Worm (Caenorhabditis elegans) whole organism, young adult: ENCODE data around the gene F53F8.5.

Experiments used
- B0336.3 ChIP-seq: fragments of 200-800 bp; sonication (Bioruptor generic); IDR thresholded peaks from 2 replicates; pipeline ENCODE4 v1.3.6; 2022; ENCODE audit warnings: missing genetic modification characterization, missing compliant biosample characterization
- F37B4.10 ChIP-seq: fragments of 200-800 bp; sonication (Bioruptor generic); IDR thresholded peaks from 2 replicates; pipeline ENCODE4 v1.3.6; 2022; ENCODE audit warnings: missing genetic modification characterization, missing compliant biosample characterization
- F39B2.1 ChIP-seq: fragments of 200-800 bp; sonication (Bioruptor generic); IDR thresholded peaks from 2 replicates; pipeline ENCODE4 v1.3.6; 2022; ENCODE audit warnings: missing genetic modification reagents, missing genetic modification characterization, missing compliant biosample characterization
- K12H6.12 ChIP-seq: fragments of 200-800 bp; sonication (Bioruptor generic); optimal IDR thresholded peaks from 2 replicates; lab custom pipeline; 2018; ENCODE audit warnings: mild to moderate bottlenecking, missing genetic modification characterization, missing compliant biosample characterization
- Y53G8AR.9 ChIP-seq: fragments of 200-800 bp; sonication (Bioruptor generic); conservative IDR thresholded peaks from 2 replicates; pipeline ENCODE4 v1.3.6; 2022; ENCODE audit warnings: missing genetic modification reagents, missing genetic modification characterization, missing compliant biosample characterization
- ZK185.1 ChIP-seq: sonication (generic microtip); optimal IDR thresholded peaks from 2 replicates; lab custom pipeline; 2016; ENCODE audit warnings: mild to moderate bottlenecking, missing genetic modification characterization, missing compliant biosample characterization; ENCODE audit not compliant: poor library complexity, severe bottlenecking
- aptf-2 ChIP-seq: fragments of 200-800 bp; sonication (Bioruptor generic); conservative IDR thresholded peaks from 2 replicates; pipeline ENCODE4 v1.3.6; 2022; ENCODE audit warnings: missing genetic modification reagents, missing genetic modification characterization, missing compliant biosample characterization
- aptf-3 ChIP-seq: fragments of 200-800 bp; sonication (Bioruptor generic); IDR thresholded peaks from 2 replicates; pipeline ENCODE4 v1.3.6; 2022; ENCODE audit warnings: missing genetic modification characterization, missing compliant biosample characterization
- attf-6 ChIP-seq: fragments of 200-800 bp; sonication (Bioruptor generic); IDR thresholded peaks from 2 replicates; pipeline ENCODE4 v1.3.6; 2022; ENCODE audit warnings: missing genetic modification reagents, missing genetic modification characterization, missing compliant biosample characterization
- bed-1 ChIP-seq: fragments of 200-800 bp; sonication (Bioruptor generic); IDR thresholded peaks from 2 replicates; pipeline ENCODE4 v1.3.6; 2022; ENCODE audit warnings: missing genetic modification reagents, missing genetic modification characterization, missing compliant biosample characterization
- ceh-27 ChIP-seq: fragments of 200-800 bp; sonication (Bioruptor generic); optimal IDR thresholded peaks from 2 replicates; lab custom pipeline; 2018; ENCODE audit warnings: mild to moderate bottlenecking, missing genetic modification characterization, moderate library complexity, missing compliant biosample characterization
- dox-1 ChIP-seq: fragments of 200-800 bp; sonication (Bioruptor generic); IDR thresholded peaks from 2 replicates; pipeline ENCODE4 v1.3.6; 2022; ENCODE audit warnings: missing genetic modification reagents, missing genetic modification characterization, missing compliant biosample characterization
- efl-1 ChIP-seq: fragments of 150-350 bp; optimal IDR thresholded peaks from 2 replicates; lab custom pipeline; 2014; ENCODE audit warnings: missing biosample characterization, missing genetic modification reagents, missing genetic modification characterization
- ets-4 ChIP-seq: fragments of 200-800 bp; sonication (Bioruptor generic); optimal IDR thresholded peaks from 2 replicates; lab custom pipeline; 2018; ENCODE audit warnings: mild to moderate bottlenecking, missing genetic modification characterization, missing compliant biosample characterization
- hlh-12 ChIP-seq: sonication (generic microtip); optimal IDR thresholded peaks from 2 replicates; lab custom pipeline; 2016; ENCODE audit warnings: missing genetic modification characterization, missing compliant biosample characterization
- hrde-1 ChIP-seq: sonication (generic microtip); optimal IDR thresholded peaks from 2 replicates; lab custom pipeline; 2016; ENCODE audit warnings: missing genetic modification characterization, mild to moderate bottlenecking, missing compliant biosample characterization, moderate library complexity, missing genotype, missing genetic modification reagents, borderline replicate concordance
- let-607 ChIP-seq, 2 experiments: fragments of 200-800 bp in 1 of 2; sonication (Bioruptor generic) in 1 of 2; sonication (generic microtip) in 1 of 2; optimal IDR thresholded peaks; 2 replicates each; lab custom pipeline; 2016 to 2018; ENCODE audit warnings: mild to moderate bottlenecking in 2 of 2, missing compliant biosample characterization in 2 of 2, missing genetic modification characterization in 2 of 2, moderate library complexity in 2 of 2, missing genotype in 1 of 2
- lin-26 ChIP-seq: fragments of 200-800 bp; sonication (Bioruptor generic); IDR thresholded peaks from 2 replicates; pipeline ENCODE4 v1.3.6; 2022; ENCODE audit warnings: missing genetic modification reagents, missing genetic modification characterization, missing compliant biosample characterization
- madf-3 ChIP-seq: fragments of 200-800 bp; sonication (Bioruptor generic); IDR thresholded peaks from 2 replicates; pipeline ENCODE4 v1.3.6; 2022; ENCODE audit warnings: missing genetic modification reagents, missing genetic modification characterization, missing compliant biosample characterization
- madf-6 ChIP-seq: fragments of 200-800 bp; sonication (Bioruptor generic); IDR thresholded peaks from 2 replicates; pipeline ENCODE4 v1.3.6; 2022; ENCODE audit warnings: missing genetic modification reagents, missing genetic modification characterization, missing compliant biosample characterization
- mel-28 ChIP-seq: sonication (generic microtip); optimal IDR thresholded peaks from 2 replicates; lab custom pipeline; 2016; ENCODE audit warnings: borderline replicate concordance, mild to moderate bottlenecking, missing genetic modification characterization, missing compliant biosample characterization
- mes-4 ChIP-seq: sonication (generic microtip); optimal IDR thresholded peaks from 2 replicates; lab custom pipeline; 2016; ENCODE audit warnings: missing genotype, missing genetic modification characterization, missing compliant biosample characterization
- nfyb-1 ChIP-seq: fragments of 200-800 bp; sonication (Bioruptor generic); IDR thresholded peaks from 2 replicates; pipeline ENCODE4 v1.3.6; 2022; ENCODE audit warnings: missing genetic modification reagents, missing genetic modification characterization, missing compliant biosample characterization
- nhr-120 ChIP-seq: fragments of 200-800 bp; sonication (Bioruptor generic); IDR thresholded peaks from 2 replicates; pipeline ENCODE4 v1.3.6; 2022; ENCODE audit warnings: missing genetic modification characterization, missing compliant biosample characterization
- pbrm-1 ChIP-seq: fragments of 200-800 bp; sonication (Bioruptor generic); IDR thresholded peaks from 2 replicates; pipeline ENCODE4 v1.3.6; 2022; ENCODE audit warnings: missing genetic modification reagents, missing genetic modification characterization, missing compliant biosample characterization
- snpc-4 ChIP-seq, 5 experiments: fragments of 150-350 bp in 1 of 5; sonication (generic microtip) in 4 of 5; optimal IDR thresholded peaks; 2 replicates each; lab custom pipeline; 2014 to 2018; ENCODE audit warnings: missing genetic modification characterization in 5 of 5, missing biosample characterization in 3 of 5, antibody characterized with exemption in 2 of 5, mild to moderate bottlenecking in 2 of 5, missing compliant biosample characterization in 2 of 5, missing genotype in 2 of 5, moderate library complexity in 2 of 5, missing genetic modification reagents in 1 of 5
- tlf-1 ChIP-seq: fragments of 200-800 bp; sonication (Bioruptor generic); optimal IDR thresholded peaks from 2 replicates; lab custom pipeline; 2018; ENCODE audit warnings: mild to moderate bottlenecking, missing genetic modification characterization, missing compliant biosample characterization
- unc-130 ChIP-seq: sonication (generic microtip); optimal IDR thresholded peaks from 2 replicates; lab custom pipeline; 2016; ENCODE audit warnings: missing genetic modification reagents, missing genetic modification characterization, missing compliant biosample characterization
- xnd-1 ChIP-seq: sonication (generic microtip); optimal IDR thresholded peaks from 2 replicates; lab custom pipeline; 2016; ENCODE audit warnings: missing genotype, missing genetic modification reagents, missing genetic modification characterization, missing compliant biosample characterization
- ztf-22 ChIP-seq: fragments of 200-800 bp; sonication (Bioruptor generic); optimal IDR thresholded peaks from 2 replicates; lab custom pipeline; 2018; ENCODE audit warnings: mild to moderate bottlenecking, missing genetic modification characterization, moderate library complexity, missing compliant biosample characterization
- ztf-26 ChIP-seq: sonication (generic microtip); optimal IDR thresholded peaks from 2 replicates; lab custom pipeline; 2017; ENCODE audit warnings: missing genetic modification characterization, missing compliant biosample characterization
- ztf-3 ChIP-seq: fragments of 200-800 bp; sonication (Bioruptor generic); optimal IDR thresholded peaks from 2 replicates; lab custom pipeline; 2018; ENCODE audit warnings: mild to moderate bottlenecking, missing genetic modification characterization, missing compliant biosample characterization

F53F8.5 gene

DNA sequence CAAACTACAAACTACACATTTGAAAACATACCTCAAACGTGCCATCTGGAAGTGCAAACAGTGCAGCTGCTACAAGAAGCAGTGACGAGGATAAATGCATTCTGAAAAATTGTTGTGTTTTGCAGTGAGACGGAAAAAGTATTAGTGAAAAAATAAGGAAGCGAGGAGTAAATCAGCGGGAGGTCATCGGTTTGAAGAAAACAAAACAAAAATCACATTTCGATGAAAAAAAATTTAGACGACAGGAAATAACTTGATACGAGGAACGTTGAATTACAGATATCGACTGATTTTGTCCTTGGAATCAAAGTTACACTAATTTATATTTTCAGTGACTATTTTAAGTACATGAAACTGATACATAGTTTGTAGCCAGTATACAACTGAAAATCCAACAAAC, 12.3 kb downstream of the F53F8.5 start, which contains the start of gene F53F8.4 (continued):
- TF ChIP-seq Y53G8AR.9 (GFP tag; lab: Robert Waterston, UW) = no peak
- TF ChIP-seq attf-6 (GFP tag; lab: Robert Waterston, UW) = no peak
- TF ChIP-seq ztf-3 (GFP tag; lab: Kevin White, UChicago) = no peak
- TF ChIP-seq, all 124 proteins: peak for 0

DNA sequence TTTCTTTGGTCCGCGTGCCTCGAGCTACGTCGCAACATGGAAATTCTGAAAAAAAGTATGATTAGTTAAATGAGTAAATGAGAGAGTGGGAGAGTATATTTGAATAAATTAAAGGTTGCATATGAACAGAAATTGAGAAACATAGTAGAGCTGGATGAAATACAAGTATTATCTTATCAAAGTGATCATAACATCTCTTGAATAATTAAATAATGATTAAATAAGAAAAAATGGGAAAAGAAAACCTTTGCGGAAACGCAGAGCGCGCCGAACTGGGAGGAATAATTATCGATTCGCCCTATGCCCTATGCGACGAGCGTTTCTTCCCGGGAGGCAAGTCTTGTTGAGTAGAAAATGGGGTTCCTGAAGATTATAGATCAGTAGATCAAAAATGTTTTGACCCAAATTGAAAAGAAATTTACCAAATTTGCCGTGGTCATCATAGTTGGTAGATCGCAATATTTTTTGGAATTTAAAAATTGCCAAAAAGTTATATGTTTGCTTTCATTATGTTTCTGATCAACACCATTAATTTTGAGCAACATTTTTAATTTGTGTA, 14.3 kb downstream of the F53F8.5 start, which contains the start of gene F53F8.3:
F53F8.3 (minus strand) TSS at position 51 of the 559 bp plus-strand sequence.
- TF ChIP-seq snpc-4 (GFP tag; optimal IDR thresholded peaks at IDR 0.05; lab: Kevin White, UChicago) (no peak), snpc-4 (tag; optimal IDR thresholded peaks at IDR 0.05; lab: Kevin White, UChicago) (no peak), pbrm-1 (GFP tag; lab: Robert Waterston, UW) (no peak), mes-4 (tag; lab: Kevin White, UChicago) (no peak), aptf-2 (GFP tag; lab: Robert Waterston, UW) (peak; percentile 95), nfyb-1 (GFP tag; lab: Robert Waterston, UW) (no peak), ZK185.1 (tag; lab: Kevin White, UChicago) (no peak), xnd-1 (tag; lab: Kevin White, UChicago) (no peak), tlf-1 (GFP tag; lab: Kevin White, UChicago) (no peak), efl-1 (peak; percentile 56), dox-1 (GFP tag; lab: Robert Waterston, UW) (no peak), F39B2.1 (no peak), let-607 (tag; optimal IDR thresholded peaks at IDR 0.05; lab: Kevin White, UChicago) (no peak), madf-6 (GFP tag; lab: Robert Waterston, UW) (peak; percentile 58)

DNA sequence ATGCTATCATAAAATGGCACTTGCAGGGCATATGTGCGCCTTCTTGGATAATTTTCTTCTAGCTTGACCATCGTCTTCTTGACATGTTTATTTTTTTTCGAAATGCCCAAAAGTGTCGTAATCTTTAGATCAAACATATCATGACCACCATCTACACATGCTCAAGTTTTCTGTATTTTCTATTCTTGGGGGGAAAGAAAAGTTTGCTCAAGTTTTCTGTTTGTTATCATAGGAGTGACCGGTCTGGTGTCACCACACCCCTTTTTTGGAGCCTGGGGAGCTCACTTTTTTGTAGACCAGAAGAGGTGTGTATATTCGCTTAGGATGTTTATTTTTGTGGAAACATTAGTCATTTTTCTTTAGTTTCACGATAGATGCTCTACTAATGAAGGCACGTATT, 18.5 kb downstream of the F53F8.5 start, which contains the start of gene klf-2:
klf-2 (plus strand) TSS at position 301 of the 400 bp plus-strand sequence.
- TF ChIP-seq unc-130 (GFP tag; lab: Kevin White, UChicago) (no peak), K12H6.12 (no peak), mes-4 (tag; lab: Kevin White, UChicago) (no peak), ztf-3 (GFP tag; lab: Kevin White, UChicago) (no peak), nhr-120 (no peak), ceh-27 (no peak), madf-3 (GFP tag; lab: Robert Waterston, UW) (no peak), ztf-26 (no peak), F37B4.10 (no peak), hlh-12 (no peak), ets-4 (GFP tag; lab: Kevin White, UChicago) (no peak), ztf-22 (GFP tag; lab: Kevin White, UChicago) (no peak), hrde-1 (tag; lab: Kevin White, UChicago) (no peak), mel-28 (tag; lab: Kevin White, UChicago) (no peak)

DNA sequence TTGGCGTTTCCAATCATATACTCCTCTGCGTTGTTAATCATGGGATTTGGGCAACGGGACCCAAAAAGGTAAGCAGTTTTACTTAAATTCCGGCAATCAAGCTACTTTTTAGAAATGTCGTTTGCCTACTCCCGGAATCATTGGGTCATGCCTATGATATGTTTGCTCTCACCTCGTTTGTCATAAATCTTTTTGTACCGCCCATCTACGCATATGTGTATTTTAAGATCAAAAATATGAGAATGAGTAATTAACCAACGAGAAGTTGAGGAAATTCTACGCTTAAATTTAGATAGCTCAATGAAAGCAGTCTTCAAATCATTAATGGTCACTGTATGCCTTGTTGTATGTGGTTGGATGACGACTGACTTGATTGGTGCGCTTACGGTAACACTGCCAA, 21.5 kb downstream of the F53F8.5 start:
- TF ChIP-seq madf-6 (GFP tag; lab: Robert Waterston, UW) = no peak
- TF ChIP-seq lin-26 = no peak
- TF ChIP-seq aptf-3 = no peak
- no peak for TF ChIP-seq B0336.3 (GFP tag; lab: Robert Waterston, UW)
- TF ChIP-seq bed-1 = no peak
